Worm (Caenorhabditis elegans) whole organism, L4/young adult: ENCODE results near the gene C54F6.20.

ENCODE experiments used
- W03F9.2 ChIP-seq: fragments of 150-350 bp; optimal IDR thresholded peaks from 2 replicates; lab custom pipeline; 2014; ENCODE audit warnings: missing biosample characterization, missing genetic modification characterization
- dao-5 ChIP-seq: sonication (generic microtip); optimal IDR thresholded peaks from 2 replicates; lab custom pipeline; 2016; ENCODE audit warnings: missing genotype, missing genetic modification characterization, moderate library complexity, missing compliant biosample characterization
- him-1 ChIP-seq: sonication (generic microtip); optimal IDR thresholded peaks from 2 replicates; lab custom pipeline; 2016; ENCODE audit warnings: missing genotype, missing genetic modification reagents, missing genetic modification characterization, missing compliant biosample characterization

DNA sequence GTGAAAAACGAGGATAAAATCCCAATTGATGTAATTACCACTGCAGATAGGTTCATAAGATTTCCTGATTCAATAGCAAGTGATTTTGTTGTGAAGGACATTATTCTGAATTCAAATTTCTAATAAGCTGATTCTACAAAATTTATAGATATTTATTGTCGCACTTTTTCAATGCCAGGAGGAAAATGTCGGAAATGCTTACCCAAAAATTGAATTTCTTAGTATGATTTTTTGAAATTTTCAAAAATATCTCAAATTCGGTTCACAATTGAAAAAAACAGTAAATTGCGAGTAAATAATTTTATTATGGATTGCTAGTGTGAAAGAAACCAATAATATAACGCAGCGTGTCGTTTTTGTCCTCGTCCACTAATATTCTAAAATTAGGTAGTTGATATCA lies 31.6 kb upstream of the C54F6.20 start, which contains the start of gene srbc-10:
- TF ChIP-seq dao-5 (tag; lab: Kevin White, UChicago) (no peak), W03F9.2 (tag; lab: Kevin White, UChicago) (no peak), him-1 (no peak)
